Worm (Caenorhabditis elegans): Measurements from ENCODE around the gene uev-2.

DNA sequence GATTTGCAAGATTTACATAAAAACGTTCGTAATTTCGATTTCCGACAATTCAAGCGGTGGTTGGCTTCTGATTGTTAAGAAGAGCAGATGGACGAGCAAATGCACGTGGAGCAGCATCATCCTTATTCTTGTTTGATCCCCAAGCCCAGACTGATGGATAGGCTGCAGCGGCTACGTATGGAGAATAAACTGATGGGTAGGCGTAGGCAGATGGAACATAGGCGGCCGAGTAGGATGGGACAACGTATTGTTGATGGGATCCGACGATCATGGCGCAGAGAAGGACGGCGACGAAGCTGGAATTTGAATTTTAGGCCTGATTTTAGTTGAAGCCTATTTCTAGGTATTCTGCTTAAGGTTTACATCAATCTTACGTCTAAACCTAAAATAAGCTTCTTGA lies 14.7 kb upstream of the uev-2 start:
- TF ChIP-seq elt-1 (tag; optimal IDR thresholded peaks at IDR 0.05; ENCODE audit: borderline replicate concordance, insufficient read depth) (no peak), unc-62 (GFP tag; optimal IDR thresholded peaks at IDR 0.05) (no peak), mab-5 (tag; optimal IDR thresholded peaks at IDR 0.05) (no peak), nhr-28 (tag; optimal IDR thresholded peaks at IDR 0.05) (no peak), ztf-11 (tag; optimal IDR thresholded peaks at IDR 0.05) (no peak)

Measured in whole organism, mixed stage, embryonic.